Fruit fly (Drosophila melanogaster) whole organism, adult: ENCODE data around the gene ND-30.

Experiments
- CG11617 ChIP-seq: fragments of 200-800 bp; sonication (Bioruptor generic); optimal IDR thresholded peaks from 2 replicates; lab custom pipeline; 2017; ENCODE audit warnings: mild to moderate bottlenecking, missing biosample characterization, missing genetic modification reagents, missing genetic modification characterization
- CG12768 ChIP-seq: fragments of 200-800 bp; sonication (Bioruptor generic); optimal IDR thresholded peaks from 2 replicates; lab custom pipeline; 2017; ENCODE audit warnings: missing biosample characterization, missing genetic modification characterization, mild to moderate bottlenecking, moderate library complexity, missing genetic modification reagents
- CG14711 ChIP-seq: fragments of 200-800 bp; sonication (Bioruptor generic); optimal IDR thresholded peaks from 2 replicates; lab custom pipeline; 2018; ENCODE audit warnings: missing biosample characterization, mild to moderate bottlenecking, missing genetic modification characterization, moderate library complexity
- CG1620 ChIP-seq: fragments of 200-800 bp; sonication (Bioruptor generic); optimal IDR thresholded peaks from 2 replicates; lab custom pipeline; 2016; ENCODE audit warnings: missing biosample characterization, missing genetic modification characterization
- CG33017 ChIP-seq: fragments of 200-800 bp; sonication (Bioruptor generic); optimal IDR thresholded peaks from 2 replicates; lab custom pipeline; 2018; ENCODE audit warnings: missing biosample characterization, mild to moderate bottlenecking, missing genetic modification characterization, moderate library complexity
- CG5204 ChIP-seq: fragments of 200-800 bp; sonication (Bioruptor generic); optimal IDR thresholded peaks from 2 replicates; lab custom pipeline; 2016; ENCODE audit warnings: missing biosample characterization, missing genetic modification characterization
- CG7045 ChIP-seq: fragments of 200-800 bp; sonication (Bioruptor generic); optimal IDR thresholded peaks from 2 replicates; lab custom pipeline; 2017; ENCODE audit warnings: missing biosample characterization, mild to moderate bottlenecking, missing genetic modification characterization
- CG7101 ChIP-seq: fragments of 200-800 bp; sonication (Bioruptor generic); optimal IDR thresholded peaks from 2 replicates; lab custom pipeline; 2018; ENCODE audit warnings: missing biosample characterization, mild to moderate bottlenecking, missing genetic modification characterization, moderate library complexity
- Clk ChIP-seq: fragments of 200-800 bp; sonication (Bioruptor generic); optimal IDR thresholded peaks from 2 replicates; lab custom pipeline; 2017; ENCODE audit warnings: missing biosample characterization, missing genetic modification characterization
- Crg-1 ChIP-seq: fragments of 200-800 bp; sonication (Bioruptor generic); optimal IDR thresholded peaks from 2 replicates; lab custom pipeline; 2016; ENCODE audit warnings: missing biosample characterization, missing genetic modification characterization
- Hr96 ChIP-seq: fragments of 200-800 bp; sonication (Bioruptor generic); optimal IDR thresholded peaks from 2 replicates; lab custom pipeline; 2016; ENCODE audit warnings: missing biosample characterization, missing genetic modification characterization
- Mnt ChIP-seq: fragments of 200-800 bp; sonication (Bioruptor generic); optimal IDR thresholded peaks from 2 replicates; lab custom pipeline; 2016; ENCODE audit warnings: missing biosample characterization, mild to moderate bottlenecking, missing genetic modification characterization
- bab1 ChIP-seq: fragments of 200-800 bp; sonication (Bioruptor generic); optimal IDR thresholded peaks from 3 replicates; lab custom pipeline; 2019; ENCODE audit warnings: missing biosample characterization, mild to moderate bottlenecking, missing genetic modification characterization, moderate library complexity
- cic ChIP-seq: fragments of 200-800 bp; sonication (Bioruptor generic); optimal IDR thresholded peaks from 2 replicates; lab custom pipeline; 2017; ENCODE audit warnings: missing biosample characterization, mild to moderate bottlenecking, missing genetic modification characterization, moderate library complexity
- cnc ChIP-seq, 2 experiments: fragments of >200 bp; optimal IDR thresholded peaks; 2 replicates each; lab custom pipeline; 2017
- kay ChIP-seq: fragments of 200-800 bp; sonication (Bioruptor generic); peaks from one replicate; lab custom pipeline; 2016; ENCODE audit warnings: missing biosample characterization, missing genetic modification characterization, borderline replicate concordance
- ovo ChIP-seq: fragments of 200-800 bp; sonication (Bioruptor generic); optimal IDR thresholded peaks from 2 replicates; lab custom pipeline; 2016; ENCODE audit warnings: missing biosample characterization, missing genetic modification characterization
- pad ChIP-seq: fragments of 200-800 bp; sonication (Bioruptor generic); optimal IDR thresholded peaks from 3 replicates; lab custom pipeline; 2017; ENCODE audit warnings: missing biosample characterization, missing genetic modification characterization, mild to moderate bottlenecking, moderate library complexity, missing genetic modification reagents
- tj ChIP-seq: fragments of 200-800 bp; sonication (Bioruptor generic); optimal IDR thresholded peaks from 3 replicates; lab custom pipeline; 2017; ENCODE audit warnings: missing biosample characterization, mild to moderate bottlenecking, missing genetic modification characterization, moderate library complexity
- toe ChIP-seq: fragments of 200-800 bp; sonication (Bioruptor generic); optimal IDR thresholded peaks from 2 replicates; lab custom pipeline; 2016; ENCODE audit warnings: missing biosample characterization, missing genetic modification characterization

Gene ND-30

DNA sequence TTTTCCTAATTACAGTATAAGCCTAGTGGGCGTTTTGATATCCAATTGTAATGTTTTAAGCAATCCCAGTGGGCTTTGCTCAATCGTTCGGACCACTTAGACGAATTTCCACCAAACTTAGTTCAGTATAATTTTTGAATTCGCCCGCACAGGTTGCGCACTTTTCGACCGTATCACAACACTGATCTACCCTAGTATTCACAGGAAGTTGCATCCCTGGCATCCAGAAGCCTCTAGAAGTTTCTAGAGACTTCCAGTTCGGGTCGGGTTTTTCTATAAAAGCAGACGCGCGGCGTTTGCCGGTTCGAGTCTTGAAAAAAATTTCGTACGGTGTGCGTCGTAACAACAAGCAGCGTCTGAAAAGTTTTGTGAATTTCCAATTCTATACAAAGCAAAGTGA, 33.5 kb upstream of the ND-30 start, which contains the start of gene Hsp83:
TSS of gene Hsp83 (plus strand) at position 58 of the 400 bp plus-strand sequence.
- peak; percentile 98 for TF ChIP-seq Mnt
- peak; percentile 91 for TF ChIP-seq CG1620 (GFP tag; lab: Kevin White, UChicago)
- peak; percentile 91 for TF ChIP-seq pad (GFP tag; lab: Kevin White, UChicago)
- TF ChIP-seq Clk, result peak; percentile 92
- TF ChIP-seq ovo (GFP tag; lab: Kevin White, UChicago), result peak; percentile 96
- peak; percentile 87 for TF ChIP-seq tj (GFP tag; lab: Kevin White, UChicago)
- TF ChIP-seq CG7101 (tag; lab: Kevin White, UChicago), result peak; percentile 99
- TF ChIP-seq cnc (optimal IDR thresholded peaks at IDR 0.05; lab: Kevin White, UChicago), result no peak
- peak; percentile 86 for TF ChIP-seq CG14711 (tag; lab: Kevin White, UChicago)
- peak; percentile 99 for TF ChIP-seq CG33017
- peak; percentile 98 for TF ChIP-seq kay (GFP tag; lab: Kevin White, UChicago)
- TF ChIP-seq Crg-1, result peak; percentile 99
- TF ChIP-seq cic, result peak; percentile 99
- peak; percentile 99 for TF ChIP-seq CG11617 (GFP tag; lab: Kevin White, UChicago)
- peak; percentile 99 for TF ChIP-seq CG7045 (GFP tag; lab: Kevin White, UChicago)
- peak; percentile 98 for TF ChIP-seq bab1
- TF ChIP-seq CG5204 (GFP tag; lab: Kevin White, UChicago), result peak; percentile 96
- peak; percentile 86 for TF ChIP-seq toe (GFP tag; lab: Kevin White, UChicago)
- peak; percentile 99 for TF ChIP-seq CG12768
- peak; percentile 97 for TF ChIP-seq Hr96

DNA sequence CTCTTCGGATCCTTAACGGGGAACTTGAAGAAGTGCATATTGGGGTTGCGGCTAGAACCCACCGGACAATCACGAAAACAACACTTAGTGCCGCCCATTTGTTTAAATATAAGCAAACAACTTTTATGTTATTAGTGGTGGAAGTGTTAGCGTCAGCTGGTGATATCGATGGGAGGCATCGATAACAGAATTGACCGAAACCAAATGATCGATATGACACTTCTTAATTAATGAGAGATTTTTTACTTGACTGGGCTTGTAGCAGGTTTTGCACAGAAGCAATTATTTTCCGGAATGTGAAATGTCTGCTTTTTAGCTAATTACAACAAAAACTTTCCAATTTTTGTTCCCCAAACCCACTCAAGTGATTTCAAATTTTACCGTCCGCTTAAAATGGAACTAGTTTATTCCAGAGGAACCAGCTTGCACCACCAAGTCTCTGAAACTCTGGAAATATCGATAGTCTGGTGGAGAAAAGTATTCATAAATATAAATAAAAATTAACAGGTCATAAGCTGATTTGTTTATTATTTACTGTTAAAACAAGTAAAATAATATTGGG, 33.0 kb upstream of the ND-30 start, which contains the start of gene CG14965:
TSS of gene CG14965 (minus strand) at position 159 of the 562 bp plus-strand sequence.
- no peak for TF ChIP-seq Hr96

DNA sequence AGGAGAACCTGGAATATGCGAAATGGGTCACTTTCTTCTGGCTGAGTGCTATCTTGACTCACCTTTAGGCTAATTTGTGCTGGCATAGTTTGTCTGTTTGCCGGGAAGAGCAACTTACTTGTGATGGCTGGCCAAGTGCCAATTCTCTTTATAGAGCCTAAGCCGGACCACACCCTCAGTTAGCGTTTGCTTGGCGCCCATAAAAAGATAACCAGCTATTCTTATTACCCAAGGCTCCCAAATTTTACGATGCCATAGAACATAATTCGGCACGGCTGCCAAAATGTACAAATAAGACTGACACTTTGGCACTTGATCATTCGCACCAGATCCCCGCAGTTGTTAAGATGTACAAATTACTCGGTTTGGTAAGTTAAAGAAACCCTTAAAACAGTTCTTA, 30.3 kb upstream of the ND-30 start, which contains the start of the genes CG42525 and CG14958:
TSS of gene CG42525 (minus strand) at position 101 of the 400 bp plus-strand sequence.
TSS of gene CG14958 (plus strand) at position 332 of the 400 bp plus-strand sequence.
- TF ChIP-seq CG12768, result no peak
- TF ChIP-seq CG7101 (tag; lab: Kevin White, UChicago), result no peak
- no peak for TF ChIP-seq CG1620 (GFP tag; lab: Kevin White, UChicago)
- TF ChIP-seq kay (GFP tag; lab: Kevin White, UChicago), result no peak
- no peak for TF ChIP-seq toe (GFP tag; lab: Kevin White, UChicago)
- TF ChIP-seq cnc (optimal IDR thresholded peaks at IDR 0.05; lab: Kevin White, UChicago), result no peak
- no peak for TF ChIP-seq Hr96
- no peak for TF ChIP-seq CG33017
- no peak for TF ChIP-seq CG5204 (GFP tag; lab: Kevin White, UChicago)
- no peak for TF ChIP-seq Clk
- no peak for TF ChIP-seq tj (GFP tag; lab: Kevin White, UChicago)
- no peak for TF ChIP-seq ovo (GFP tag; lab: Kevin White, UChicago)
- no peak for TF ChIP-seq Crg-1

DNA sequence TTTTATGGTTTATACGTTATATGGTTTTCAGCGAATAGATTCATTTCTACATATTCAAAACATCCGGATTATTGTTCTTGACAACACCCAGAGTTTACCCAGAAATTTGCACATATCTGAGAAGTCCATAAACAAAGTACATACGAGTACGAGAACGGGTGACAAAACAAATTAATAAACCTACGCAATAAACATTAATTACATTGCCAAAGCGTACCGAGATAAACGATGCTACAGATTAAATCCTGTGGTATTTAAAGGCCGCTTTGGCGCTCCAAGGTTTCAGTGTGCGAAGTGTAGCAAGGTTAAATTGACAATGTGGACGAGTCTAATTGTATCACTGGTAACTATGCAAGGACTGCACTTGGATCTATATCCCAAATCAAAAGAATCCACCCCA, 27.9 kb upstream of the ND-30 start, which contains the start of gene CG14957:
TSS of gene CG14957 (plus strand) at position 301 of the 400 bp plus-strand sequence.
- peak; percentile 11 for TF ChIP-seq CG12768
- TF ChIP-seq CG7045 (GFP tag; lab: Kevin White, UChicago), result peak; percentile 55
- TF ChIP-seq CG7101 (tag; lab: Kevin White, UChicago), result no peak

DNA sequence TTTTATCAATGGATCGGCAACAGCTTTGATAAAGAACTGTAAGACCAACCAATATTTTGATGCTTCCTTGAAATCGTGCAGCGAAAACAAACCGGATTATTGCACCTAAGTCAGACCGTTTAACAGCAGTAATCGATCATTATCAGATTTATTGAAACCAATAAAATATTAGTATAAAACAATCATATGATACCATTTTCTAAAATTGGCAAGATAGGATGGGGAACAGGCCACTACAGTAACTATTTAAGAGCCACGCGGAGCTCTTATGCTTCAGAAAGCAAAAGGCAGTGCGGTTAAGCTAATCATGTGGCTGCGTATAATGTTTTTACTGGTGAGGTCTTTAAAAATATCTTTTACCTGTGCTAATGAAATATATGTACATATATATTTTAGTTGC, 27.0 kb upstream of the ND-30 start, which contains the start of gene CG32284:
TSS of gene CG32284 (plus strand) at position 301 of the 400 bp plus-strand sequence.
- TF ChIP-seq cic (no peak), bab1 (no peak), CG7101 (tag; lab: Kevin White, UChicago) (no peak), kay (GFP tag; lab: Kevin White, UChicago) (no peak), cnc (optimal IDR thresholded peaks at IDR 0.05; lab: Kevin White, UChicago) (no peak), CG1620 (GFP tag; lab: Kevin White, UChicago) (no peak), CG12768 (no peak), Mnt (no peak), CG33017 (no peak)

DNA sequence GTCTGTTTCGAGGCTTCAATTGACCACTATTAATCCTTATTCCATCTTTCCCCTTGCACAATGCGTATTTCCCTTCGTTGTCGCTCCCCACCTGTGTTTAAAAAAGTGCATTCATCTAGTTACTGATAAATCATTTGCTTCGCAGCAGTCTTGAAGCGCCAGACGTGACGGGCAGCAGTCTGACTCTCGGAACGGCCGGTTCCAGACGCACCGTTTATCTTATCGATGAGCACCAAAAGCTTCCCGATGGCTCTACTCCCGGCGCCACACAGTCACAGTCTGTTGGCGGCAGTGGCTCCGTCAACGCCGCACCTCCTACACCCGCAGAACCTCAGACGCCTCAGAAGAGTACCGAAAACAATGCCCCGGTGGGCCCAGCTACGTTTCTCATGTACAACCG, 24.7 kb upstream of the ND-30 start, which contains the start of gene CG42494:
TSS of gene CG42494 (plus strand) at position 301 of the 400 bp plus-strand sequence.
- TF ChIP-seq pad (GFP tag; lab: Kevin White, UChicago) (no peak), Crg-1 (no peak), tj (GFP tag; lab: Kevin White, UChicago) (no peak), CG12768 (no peak), Hr96 (no peak), CG7101 (tag; lab: Kevin White, UChicago) (no peak), cic (no peak), CG5204 (GFP tag; lab: Kevin White, UChicago) (no peak), CG7045 (GFP tag; lab: Kevin White, UChicago) (no peak), CG11617 (GFP tag; lab: Kevin White, UChicago) (no peak), bab1 (no peak), Mnt (no peak), ovo (GFP tag; lab: Kevin White, UChicago) (no peak)

DNA sequence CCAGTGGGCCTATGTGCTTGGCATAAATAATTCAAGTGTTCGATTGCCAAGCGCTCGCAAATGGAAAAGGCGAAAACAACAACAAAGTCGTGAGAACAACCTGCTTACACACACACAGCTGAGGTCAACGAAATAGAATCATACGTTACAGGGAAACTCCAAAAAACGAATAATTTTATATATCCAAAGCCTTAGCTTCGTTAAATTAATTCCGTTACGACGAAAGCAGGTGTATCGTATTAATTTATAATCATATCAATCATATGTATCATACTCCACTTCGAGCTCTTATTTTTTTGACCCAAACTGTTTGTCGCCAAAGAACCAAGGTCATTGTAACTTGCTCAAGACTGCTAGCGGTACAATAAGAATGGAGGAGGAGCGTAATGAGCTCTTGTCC, 20.1 kb upstream of the ND-30 start:
- TF ChIP-seq CG7045 (GFP tag; lab: Kevin White, UChicago) (peak; percentile 78), pad (GFP tag; lab: Kevin White, UChicago) (peak; percentile 36), cic (no peak), cnc (optimal IDR thresholded peaks at IDR 0.05; lab: Kevin White, UChicago) (no peak), Crg-1 (peak; percentile 11), CG14711 (tag; lab: Kevin White, UChicago) (peak; percentile 70), toe (GFP tag; lab: Kevin White, UChicago) (peak; percentile 3), Hr96 (peak; percentile 36), CG1620 (GFP tag; lab: Kevin White, UChicago) (peak; percentile 47), ovo (GFP tag; lab: Kevin White, UChicago) (no peak), CG11617 (GFP tag; lab: Kevin White, UChicago) (peak; percentile 27), kay (GFP tag; lab: Kevin White, UChicago) (no peak), CG7101 (tag; lab: Kevin White, UChicago) (peak; percentile 68), CG33017 (peak; percentile 73), Mnt (no peak), tj (GFP tag; lab: Kevin White, UChicago) (peak; percentile 69), CG12768 (peak; percentile 18), CG5204 (GFP tag; lab: Kevin White, UChicago) (no peak), bab1 (peak; percentile 93), Clk (no peak)
